Fruit fly (Drosophila melanogaster) whole organism, prepupa: ENCODE data around the gene CG43645.

Experiments used
- CG16779 ChIP-seq: fragments of 200-800 bp; sonication (Bioruptor generic); optimal IDR thresholded peaks from 3 replicates; lab custom pipeline; 2017; ENCODE audit warnings: missing biosample characterization, mild to moderate bottlenecking, missing genetic modification characterization
- CG6163 ChIP-seq: fragments of 200-800 bp; sonication (Bioruptor generic); IDR thresholded peaks from 3 replicates; pipeline ENCODE4 v1.3.6; 2022; ENCODE audit warnings: missing biosample characterization, missing genetic modification characterization
- CG6792 ChIP-seq: fragments of 200-800 bp; sonication (Bioruptor generic); optimal IDR thresholded peaks from 3 replicates; lab custom pipeline; 2016; ENCODE audit warnings: missing biosample characterization, missing genetic modification characterization
- CG8319 ChIP-seq: fragments of 200-800 bp; sonication (Bioruptor generic); optimal IDR thresholded peaks from 3 replicates; lab custom pipeline; 2016; ENCODE audit warnings: missing biosample characterization, missing genetic modification characterization
- CG9139 ChIP-seq: fragments of 200-800 bp; sonication (Bioruptor generic); optimal IDR thresholded peaks from 3 replicates; lab custom pipeline; 2017; ENCODE audit warnings: missing biosample characterization, mild to moderate bottlenecking, missing genetic modification characterization
- Ets21C ChIP-seq: fragments of 200-800 bp; sonication (Bioruptor generic); optimal IDR thresholded peaks from 3 replicates; lab custom pipeline; 2016; ENCODE audit warnings: missing biosample characterization, missing genetic modification characterization
- Hr4 ChIP-seq: fragments of 200-800 bp; sonication (Bioruptor generic); optimal IDR thresholded peaks from 3 replicates; lab custom pipeline; 2016; ENCODE audit warnings: missing biosample characterization, missing genetic modification characterization
- OdsH ChIP-seq: fragments of 200-800 bp; sonication (Bioruptor generic); optimal IDR thresholded peaks from 3 replicates; lab custom pipeline; 2016; ENCODE audit warnings: missing biosample characterization, missing genetic modification characterization
- acj6 ChIP-seq: fragments of 200-800 bp; sonication (Bioruptor generic); optimal IDR thresholded peaks from 3 replicates; lab custom pipeline; 2016; ENCODE audit warnings: missing biosample characterization, missing genetic modification characterization
- fd59A ChIP-seq: fragments of 200-800 bp; sonication (Bioruptor generic); optimal IDR thresholded peaks from 2 replicates; lab custom pipeline; 2017; ENCODE audit warnings: missing biosample characterization, mild to moderate bottlenecking, missing genetic modification characterization, missing genetic modification reagents
- salr ChIP-seq, 2 experiments: fragments of 200-800 bp; sonication (Bioruptor generic); optimal IDR thresholded peaks; 3 replicates each; lab custom pipeline; 2016 to 2018; ENCODE audit warnings: missing biosample characterization in 2 of 2, missing genetic modification characterization in 2 of 2, mild to moderate bottlenecking in 1 of 2
- svp ChIP-seq: fragments of 200-800 bp; sonication (Bioruptor generic); peaks from one replicate; lab custom pipeline; 2016; ENCODE audit warnings: missing biosample characterization, missing genetic modification characterization
- topi ChIP-seq: fragments of 200-800 bp; sonication (Bioruptor generic); optimal IDR thresholded peaks from 3 replicates; lab custom pipeline; 2016; ENCODE audit warnings: missing biosample characterization, missing genetic modification characterization

- TF ChIP-seq Hr4: no peak
- no peak for TF ChIP-seq CG6163
- no peak for TF ChIP-seq svp (GFP tag; lab: Kevin White, UChicago)
- no peak for TF ChIP-seq CG16779
- no peak for TF ChIP-seq fd59A
- TF ChIP-seq acj6 (GFP tag; lab: Kevin White, UChicago): no peak
- TF ChIP-seq OdsH (GFP tag; lab: Kevin White, UChicago): no peak
- TF ChIP-seq CG6792 (GFP tag; lab: Kevin White, UChicago): no peak
- no peak for TF ChIP-seq Ets21C (GFP tag; lab: Kevin White, UChicago)
- no peak for TF ChIP-seq CG9139 (GFP tag; lab: Kevin White, UChicago)
- no peak for TF ChIP-seq topi (GFP tag; lab: Kevin White, UChicago)
- no peak for TF ChIP-seq CG8319 (GFP tag; lab: Kevin White, UChicago)
- TF ChIP-seq salr (GFP tag; optimal IDR thresholded peaks at IDR 0.05; lab: Kevin White, UChicago): no peak
These were observed 32.9 kb upstream of the CG43645 start, which contains the start of gene CG5050 for dm6 chr2L:17452624-17453023.
